Fruit fly (Drosophila melanogaster): ENCODE data around the gene CG4884.

Gene CG4884

dm6 chr3R:27948421-27948906, 10.6 kb downstream of the CG4884 start, which contains the start of gene Gp93 (continued):
- peak; percentile 31 for TF ChIP-seq tin (GFP tag; optimal IDR thresholded peaks at IDR 0.05)
- TF ChIP-seq slp2 (GFP tag; optimal IDR thresholded peaks at IDR 0.05): peak; percentile 13
- peak; percentile 95 for TF ChIP-seq YL-1 (GFP tag; optimal IDR thresholded peaks at IDR 0.05)
- TF ChIP-seq amos (GFP tag; IDR thresholded peaks at IDR 0.05; ENCODE audit: partially characterized antibody): peak; percentile 55; the same call in 1 of the 2 replicates
- TF ChIP-seq CG6813 (GFP tag; optimal IDR thresholded peaks at IDR 0.05): no peak
- peak; percentile 45; the same call in 1 of the 3 replicates for TF ChIP-seq H15 (GFP tag; IDR thresholded peaks at IDR 0.05)
- peak; percentile 48 for TF ChIP-seq HLH54F (GFP tag; optimal IDR thresholded peaks at IDR 0.05)
- TF ChIP-seq CG7357 (GFP tag; IDR thresholded peaks at IDR 0.05): peak; percentile 28; the same call in 1 of the 3 replicates
- TF ChIP-seq Xbp1 (GFP tag; optimal IDR thresholded peaks at IDR 0.05): peak; percentile 98
- no peak for TF ChIP-seq CG2889 (GFP tag; IDR thresholded peaks at IDR 0.05)
- peak; percentile 26; the same call in 1 of the 3 replicates for TF ChIP-seq CG34224 (GFP tag; IDR thresholded peaks at IDR 0.05; ENCODE audit: partially characterized antibody)
- peak; percentile 46 for TF ChIP-seq HLHmδ (GFP tag; optimal IDR thresholded peaks at IDR 0.05)
- peak; percentile 4 for TF ChIP-seq HmgD (GFP tag; optimal IDR thresholded peaks at IDR 0.05)
- TF ChIP-seq pita (GFP tag; optimal IDR thresholded peaks at IDR 0.05): no peak
- no peak for TF ChIP-seq hb (GFP tag; IDR thresholded peaks at IDR 0.05; ENCODE audit: partially characterized antibody)
- TF ChIP-seq pnt (GFP tag; optimal IDR thresholded peaks at IDR 0.05): no peak
- no peak for TF ChIP-seq eyg (GFP tag; optimal IDR thresholded peaks at IDR 0.05)
- TF ChIP-seq CG6683 (GFP tag; optimal IDR thresholded peaks at IDR 0.05): no peak
- peak; percentile 35 for TF ChIP-seq tx (GFP tag; optimal IDR thresholded peaks at IDR 0.05)
- TF ChIP-seq inv (GFP tag; IDR thresholded peaks at IDR 0.05; ENCODE audit: partially characterized antibody): no peak
- TF ChIP-seq nerfin-1 (tag; optimal IDR thresholded peaks at IDR 0.05): no peak
- peak; percentile 57 for TF ChIP-seq bbx (GFP tag; IDR thresholded peaks at IDR 0.05; ENCODE audit: partially characterized antibody)
- no peak for TF ChIP-seq yki (optimal IDR thresholded peaks at IDR 0.05)
- peak; percentile 12 for TF ChIP-seq slou (GFP tag; optimal IDR thresholded peaks at IDR 0.05)
- TF ChIP-seq CG32532 (GFP tag; IDR thresholded peaks at IDR 0.05): peak; percentile 80
- peak; percentile 49 for TF ChIP-seq HLH3B (GFP tag; IDR thresholded peaks at IDR 0.05)
- no peak for TF ChIP-seq pan (optimal IDR thresholded peaks at IDR 0.05)
- peak in 1 of 2 experiments; percentile 67 for TF ChIP-seq pan (GFP tag; optimal IDR thresholded peaks at IDR 0.05 in 1 of 2, IDR thresholded peaks at IDR 0.05 in 1 of 2)
- peak; percentile 52; the same call in 1 of the 3 replicates for TF ChIP-seq Dbx (GFP tag; IDR thresholded peaks at IDR 0.05)
- TF ChIP-seq Atf-2 (GFP tag; optimal IDR thresholded peaks at IDR 0.05): no peak
- TF ChIP-seq ato (GFP tag; IDR thresholded peaks at IDR 0.05; ENCODE audit: partially characterized antibody): peak; percentile 50; the same call in 1 of the 2 replicates
- TF ChIP-seq CG15269 (tag; optimal IDR thresholded peaks at IDR 0.05): no peak
- TF ChIP-seq CG9932 (GFP tag; IDR thresholded peaks at IDR 0.05): peak; percentile 73
- peak; percentile 33 for TF ChIP-seq zen (tag; optimal IDR thresholded peaks at IDR 0.05)
- TF ChIP-seq nom (GFP tag; optimal IDR thresholded peaks at IDR 0.05): peak; percentile 67
- TF ChIP-seq CG13287 (GFP tag; IDR thresholded peaks at IDR 0.05; ENCODE audit: partially characterized antibody): peak; percentile 47; the same call in 1 of the 2 replicates
- TF ChIP-seq CG12219 (GFP tag; optimal IDR thresholded peaks at IDR 0.05): peak; percentile 15
- peak; percentile 69 for TF ChIP-seq sob (GFP tag; IDR thresholded peaks at IDR 0.05)
- TF ChIP-seq Scr (GFP tag; IDR thresholded peaks at IDR 0.05; ENCODE audit: partially characterized antibody): peak; percentile 30; the same call in 1 of the 2 replicates
- no peak for TF ChIP-seq maf-S (GFP tag; optimal IDR thresholded peaks at IDR 0.05)
- TF ChIP-seq Lim3 (GFP tag; IDR thresholded peaks at IDR 0.05): no peak
- TF ChIP-seq CG8290 (GFP tag; optimal IDR thresholded peaks at IDR 0.05): no peak
- peak in 1 of 2 experiments; percentile 59 for TF ChIP-seq CG8290 (tag; optimal IDR thresholded peaks at IDR 0.05)
- peak; percentile 22 for TF ChIP-seq CG10979 (tag; optimal IDR thresholded peaks at IDR 0.05)
- peak; percentile 53; the same call in 1 of the 2 replicates for TF ChIP-seq sisA (GFP tag; IDR thresholded peaks at IDR 0.05)
- no peak for TF ChIP-seq tup (GFP tag; optimal IDR thresholded peaks at IDR 0.05)
- peak; percentile 21 for TF ChIP-seq Camta (GFP tag; optimal IDR thresholded peaks at IDR 0.05)
- no peak for TF ChIP-seq CG11398 (GFP tag; optimal IDR thresholded peaks at IDR 0.05)
- peak; percentile 96; the same call in 2 of the 3 replicates for TF ChIP-seq CG34422 (GFP tag; IDR thresholded peaks at IDR 0.05)
- TF ChIP-seq CG18262 (tag; optimal IDR thresholded peaks at IDR 0.05): peak; percentile 72
